Fruit fly (Drosophila melanogaster): Measurements from ENCODE around the gene bond.
A peak's percentile ranks its signal among the peaks of the same experiment; 100 is the strongest.

bond gene

dm6 chr3R:22587419-22587963 lies 37.0 kb downstream of the bond start, which contains the start of gene Efa6 (continued):
- no peak for TF ChIP-seq wor (GFP tag; IDR thresholded peaks at IDR 0.05)
- no peak for TF ChIP-seq CG9876 (GFP tag; optimal IDR thresholded peaks at IDR 0.05)
- TF ChIP-seq Sin3A (optimal IDR thresholded peaks at IDR 0.05): peak; percentile 46
- TF ChIP-seq cas (GFP tag; IDR thresholded peaks at IDR 0.05): peak; percentile 29; the same call in 1 of the 2 replicates
- TF ChIP-seq fd96Cb (tag; optimal IDR thresholded peaks at IDR 0.05): peak; percentile 19
- peak; percentile 52 for TF ChIP-seq CG9609 (GFP tag; optimal IDR thresholded peaks at IDR 0.05)
- TF ChIP-seq tap (tag; optimal IDR thresholded peaks at IDR 0.05): peak; percentile 33
- TF ChIP-seq pum (GFP tag; optimal IDR thresholded peaks at IDR 0.05): peak; percentile 60
- no peak for TF ChIP-seq CG11695 (GFP tag; IDR thresholded peaks at IDR 0.05)
- TF ChIP-seq CG15269 (tag; optimal IDR thresholded peaks at IDR 0.05): peak; percentile 22
- no peak for TF ChIP-seq CG11398 (GFP tag; optimal IDR thresholded peaks at IDR 0.05)
- TF ChIP-seq CG32772 (GFP tag; IDR thresholded peaks at IDR 0.05): no peak
- peak; percentile 11 to 30 for TF ChIP-seq bsh (GFP tag; optimal IDR thresholded peaks at IDR 0.05)
- peak; percentile 55 for TF ChIP-seq CG2678 (tag; optimal IDR thresholded peaks at IDR 0.05)
- no peak for TF ChIP-seq Sry-β (GFP tag; optimal IDR thresholded peaks at IDR 0.05)
- peak; percentile 18 for TF ChIP-seq CG9437 (GFP tag; optimal IDR thresholded peaks at IDR 0.05)
- no peak for TF ChIP-seq chm (GFP tag; IDR thresholded peaks at IDR 0.05)
- TF ChIP-seq kay (GFP tag; optimal IDR thresholded peaks at IDR 0.05): no peak
- no peak for TF ChIP-seq Aef1 (GFP tag; IDR thresholded peaks at IDR 0.05)
- no peak for TF ChIP-seq Mrtf (GFP tag; IDR thresholded peaks at IDR 0.05)
- TF ChIP-seq CG2202 (tag; optimal IDR thresholded peaks at IDR 0.05): no peak
- TF ChIP-seq CG4404 (GFP tag; IDR thresholded peaks at IDR 0.05): no peak
- no peak for TF ChIP-seq ro (GFP tag; IDR thresholded peaks at IDR 0.05)
- TF ChIP-seq CG2199 (GFP tag; IDR thresholded peaks at IDR 0.05): no peak
- TF ChIP-seq CG17186 (GFP tag; optimal IDR thresholded peaks at IDR 0.05): peak; percentile 46
- peak; percentile 59 for TF ChIP-seq gro (GFP tag; optimal IDR thresholded peaks at IDR 0.05)
- peak; percentile 43 for TF ChIP-seq CG13894 (tag; optimal IDR thresholded peaks at IDR 0.05)
- TF ChIP-seq CG10274 (GFP tag; optimal IDR thresholded peaks at IDR 0.05): no peak
- peak; percentile 24 for TF ChIP-seq gcm (GFP tag; optimal IDR thresholded peaks at IDR 0.05)
- peak; percentile 75 for TF ChIP-seq cg (GFP tag; optimal IDR thresholded peaks at IDR 0.05)
- peak; percentile 24 for TF ChIP-seq CG18619 (GFP tag; optimal IDR thresholded peaks at IDR 0.05)
- TF ChIP-seq dimm (GFP tag; IDR thresholded peaks at IDR 0.05): no peak
- TF ChIP-seq CG3163 (GFP tag; optimal IDR thresholded peaks at IDR 0.05): no peak
- no peak for TF ChIP-seq Nf-YB (GFP tag; optimal IDR thresholded peaks at IDR 0.05)
- TF ChIP-seq CG31365 (tag; optimal IDR thresholded peaks at IDR 0.05): no peak
- TF ChIP-seq knrl (GFP tag; IDR thresholded peaks at IDR 0.05; ENCODE audit: partially characterized antibody): peak; percentile 97
- no peak for TF ChIP-seq CG1792 (GFP tag; optimal IDR thresholded peaks at IDR 0.05)
- TF ChIP-seq Tbp (GFP tag; optimal IDR thresholded peaks at IDR 0.05): no peak
- TF ChIP-seq mam (GFP tag; optimal IDR thresholded peaks at IDR 0.05): peak; percentile 68
- TF ChIP-seq CG17612 (GFP tag; IDR thresholded peaks at IDR 0.05): no peak
- TF ChIP-seq sens (GFP tag): peak; percentile 91
- no peak for TF ChIP-seq fru (optimal IDR thresholded peaks at IDR 0.05)
- TF ChIP-seq CG10321 (GFP tag; IDR thresholded peaks at IDR 0.05): no peak
- TF ChIP-seq wdn (GFP tag; IDR thresholded peaks at IDR 0.05): no peak
- TF ChIP-seq CG4617 (GFP tag; optimal IDR thresholded peaks at IDR 0.05; ENCODE audit: borderline replicate concordance): peak; percentile 71
- TF ChIP-seq CG8281 (tag; optimal IDR thresholded peaks at IDR 0.05): no peak
- no peak for TF ChIP-seq aop (GFP tag; IDR thresholded peaks at IDR 0.05)
- peak; percentile 31 for TF ChIP-seq CG12104 (GFP tag; optimal IDR thresholded peaks at IDR 0.05)
- no peak for TF ChIP-seq CG7372 (GFP tag; IDR thresholded peaks at IDR 0.05)
- peak; percentile 12 for TF ChIP-seq NC2β (GFP tag; optimal IDR thresholded peaks at IDR 0.05)
- TF ChIP-seq abd-A (tag; optimal IDR thresholded peaks at IDR 0.05): peak; percentile 76
- TF ChIP-seq Chrac-16 (GFP tag; optimal IDR thresholded peaks at IDR 0.05): peak; percentile 58
- no peak for TF ChIP-seq Hey (tag; optimal IDR thresholded peaks at IDR 0.05)

All from whole organism, embryonic.